Worm (Caenorhabditis elegans): ENCODE results near the gene srz-19.

- TF ChIP-seq W03F9.2 (tag; optimal IDR thresholded peaks at IDR 0.05) (no peak), him-1 (tag; optimal IDR thresholded peaks at IDR 0.05) (no peak)
Measured at ce11 chrIV:3914462-3914861, 5.1 kb upstream of the srz-19 start, which contains the start of gene F56D6.19.

Data from whole organism, L4/young adult.